Fruit fly (Drosophila melanogaster) whole organism, adult: ENCODE data around the gene trk.

Source experiments
- CG11617 ChIP-seq: fragments of 200-800 bp; sonication (Bioruptor generic); optimal IDR thresholded peaks from 2 replicates; lab custom pipeline; 2017; ENCODE audit warnings: mild to moderate bottlenecking, missing biosample characterization, missing genetic modification reagents, missing genetic modification characterization
- CG12768 ChIP-seq: fragments of 200-800 bp; sonication (Bioruptor generic); optimal IDR thresholded peaks from 2 replicates; lab custom pipeline; 2017; ENCODE audit warnings: missing biosample characterization, missing genetic modification characterization, mild to moderate bottlenecking, moderate library complexity, missing genetic modification reagents
- CG14711 ChIP-seq: fragments of 200-800 bp; sonication (Bioruptor generic); optimal IDR thresholded peaks from 2 replicates; lab custom pipeline; 2018; ENCODE audit warnings: missing biosample characterization, mild to moderate bottlenecking, missing genetic modification characterization, moderate library complexity
- CG1620 ChIP-seq: fragments of 200-800 bp; sonication (Bioruptor generic); optimal IDR thresholded peaks from 2 replicates; lab custom pipeline; 2016; ENCODE audit warnings: missing biosample characterization, missing genetic modification characterization
- CG7045 ChIP-seq: fragments of 200-800 bp; sonication (Bioruptor generic); optimal IDR thresholded peaks from 2 replicates; lab custom pipeline; 2017; ENCODE audit warnings: missing biosample characterization, mild to moderate bottlenecking, missing genetic modification characterization
- CG7101 ChIP-seq: fragments of 200-800 bp; sonication (Bioruptor generic); optimal IDR thresholded peaks from 2 replicates; lab custom pipeline; 2018; ENCODE audit warnings: missing biosample characterization, mild to moderate bottlenecking, missing genetic modification characterization, moderate library complexity
- Crg-1 ChIP-seq: fragments of 200-800 bp; sonication (Bioruptor generic); optimal IDR thresholded peaks from 2 replicates; lab custom pipeline; 2016; ENCODE audit warnings: missing biosample characterization, missing genetic modification characterization
- Hr96 ChIP-seq: fragments of 200-800 bp; sonication (Bioruptor generic); optimal IDR thresholded peaks from 2 replicates; lab custom pipeline; 2016; ENCODE audit warnings: missing biosample characterization, missing genetic modification characterization
- Mnt ChIP-seq: fragments of 200-800 bp; sonication (Bioruptor generic); optimal IDR thresholded peaks from 2 replicates; lab custom pipeline; 2016; ENCODE audit warnings: missing biosample characterization, mild to moderate bottlenecking, missing genetic modification characterization
- bab1 ChIP-seq: fragments of 200-800 bp; sonication (Bioruptor generic); optimal IDR thresholded peaks from 3 replicates; lab custom pipeline; 2019; ENCODE audit warnings: missing biosample characterization, mild to moderate bottlenecking, missing genetic modification characterization, moderate library complexity
- cic ChIP-seq: fragments of 200-800 bp; sonication (Bioruptor generic); optimal IDR thresholded peaks from 2 replicates; lab custom pipeline; 2017; ENCODE audit warnings: missing biosample characterization, mild to moderate bottlenecking, missing genetic modification characterization, moderate library complexity
- cnc ChIP-seq, 2 experiments: fragments of >200 bp; optimal IDR thresholded peaks; 2 replicates each; lab custom pipeline; 2017
- kay ChIP-seq: fragments of 200-800 bp; sonication (Bioruptor generic); peaks from one replicate; lab custom pipeline; 2016; ENCODE audit warnings: missing biosample characterization, missing genetic modification characterization, borderline replicate concordance
- ovo ChIP-seq: fragments of 200-800 bp; sonication (Bioruptor generic); optimal IDR thresholded peaks from 2 replicates; lab custom pipeline; 2016; ENCODE audit warnings: missing biosample characterization, missing genetic modification characterization
- pad ChIP-seq: fragments of 200-800 bp; sonication (Bioruptor generic); optimal IDR thresholded peaks from 3 replicates; lab custom pipeline; 2017; ENCODE audit warnings: missing biosample characterization, missing genetic modification characterization, mild to moderate bottlenecking, moderate library complexity, missing genetic modification reagents
- tj ChIP-seq: fragments of 200-800 bp; sonication (Bioruptor generic); optimal IDR thresholded peaks from 3 replicates; lab custom pipeline; 2017; ENCODE audit warnings: missing biosample characterization, mild to moderate bottlenecking, missing genetic modification characterization, moderate library complexity
- toe ChIP-seq: fragments of 200-800 bp; sonication (Bioruptor generic); optimal IDR thresholded peaks from 2 replicates; lab custom pipeline; 2016; ENCODE audit warnings: missing biosample characterization, missing genetic modification characterization

trk gene

DNA sequence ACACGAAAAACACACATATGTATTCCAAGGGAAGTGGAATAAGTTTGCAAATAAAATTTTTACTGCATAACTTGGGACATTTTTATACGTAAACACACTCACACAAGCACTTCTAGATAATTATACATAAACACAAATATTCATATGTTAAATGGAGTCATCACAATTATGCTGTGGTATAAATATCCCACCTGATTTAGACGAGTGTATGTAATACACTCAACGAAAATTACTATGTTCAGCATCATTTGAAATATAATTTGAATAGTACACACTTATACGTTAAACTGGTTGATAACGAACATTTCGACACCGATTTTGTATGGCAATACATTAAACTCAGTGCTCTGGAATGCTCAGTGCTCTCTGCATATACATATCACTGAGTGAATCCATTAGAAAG lies 41.0 kb downstream of the trk start:
- TF ChIP-seq bab1 (peak; percentile 71), CG1620 (GFP tag; lab: Kevin White, UChicago) (no peak), CG11617 (GFP tag; lab: Kevin White, UChicago) (peak; percentile 2)

DNA sequence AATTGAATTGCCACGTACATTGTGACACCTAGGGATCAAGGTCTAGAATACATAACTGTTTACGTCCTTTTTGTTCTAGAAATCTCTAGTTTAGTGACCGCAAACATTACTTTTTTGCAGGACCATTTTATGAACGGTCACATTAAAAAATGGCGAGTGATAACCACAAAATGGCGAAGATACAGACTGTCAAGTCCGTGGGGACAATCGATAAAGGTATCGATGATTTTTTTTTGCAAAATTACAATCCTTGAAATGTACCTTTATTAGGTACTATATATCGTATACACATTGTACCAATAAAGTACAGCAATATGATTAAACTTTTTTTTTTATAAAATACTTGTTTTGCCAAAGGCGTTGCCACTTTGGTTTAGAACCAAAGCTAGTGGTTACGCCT lies 41.7 kb downstream of the trk start:
- TF ChIP-seq Hr96 (GFP tag; lab: Kevin White, UChicago): no peak
- no peak for TF ChIP-seq ovo (GFP tag; lab: Kevin White, UChicago)
- TF ChIP-seq kay (GFP tag; lab: Kevin White, UChicago): peak; percentile 84
- TF ChIP-seq Crg-1: no peak

dm6 chr2L:10226724-10227407 lies 45.3 kb downstream of the trk start, which contains the start of gene CG5708:
TSS of gene CG5708 (minus strand) at chr2L:10226808.
- TF ChIP-seq CG12768 (peak; percentile 2), CG14711 (tag; lab: Kevin White, UChicago) (peak; percentile 14), Crg-1 (peak; percentile 33), CG11617 (GFP tag; lab: Kevin White, UChicago) (peak; percentile 17), tj (GFP tag; lab: Kevin White, UChicago) (peak; percentile 19), Mnt (peak; percentile 40), CG7101 (peak; percentile 29), cnc (optimal IDR thresholded peaks at IDR 0.05; lab: Kevin White, UChicago) (no peak), CG1620 (GFP tag; lab: Kevin White, UChicago) (peak; percentile 26), CG7045 (GFP tag; lab: Kevin White, UChicago) (no peak), bab1 (peak; percentile 48), pad (GFP tag; lab: Kevin White, UChicago) (peak; percentile 14), toe (no peak)

DNA sequence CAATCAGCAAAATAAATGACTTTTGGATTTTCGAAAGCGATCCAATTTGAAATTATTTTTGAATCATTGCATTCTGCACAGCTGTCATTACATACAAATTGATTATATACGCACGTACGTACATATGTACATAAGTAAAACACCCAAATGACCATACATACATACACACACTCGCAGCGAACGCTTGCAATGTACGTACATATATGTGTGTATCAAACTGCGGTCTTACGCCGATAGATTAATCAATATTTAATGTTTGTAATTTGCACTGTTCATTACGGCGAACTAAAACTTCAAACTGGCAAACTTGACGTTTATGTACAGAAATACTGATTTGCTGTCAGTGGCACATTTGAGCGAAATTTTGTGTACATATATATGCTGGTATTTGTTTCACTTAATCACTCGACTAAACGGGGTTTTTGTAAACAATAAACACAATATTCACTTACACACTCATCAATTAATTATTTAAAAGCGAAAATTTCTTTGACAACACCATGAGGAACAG lies 45.9 kb downstream of the trk start:
- TF ChIP-seq CG12768: no peak
- TF ChIP-seq kay (GFP tag; lab: Kevin White, UChicago): peak; percentile 80

- TF ChIP-seq kay (GFP tag; lab: Kevin White, UChicago) (peak; percentile 92), cic (no peak), CG14711 (tag; lab: Kevin White, UChicago) (no peak), CG7101 (no peak), Mnt (no peak)
Observed at dm6 chr2L:10222550-10223231, 49.4 kb downstream of the trk start, which contains the start of gene Bcs1. TSS of gene Bcs1 (plus strand) at chr2L:10222657.
